Worm (Caenorhabditis elegans): ENCODE results near the gene arrd-12.

The arrd-12 gene

ce11 chrII:13756232-13756631, 9.8 kb upstream of the arrd-12 start:
- no peak for TF ChIP-seq ref-1 (GFP tag; conservative IDR thresholded peaks at IDR 0.05)
- TF ChIP-seq tab-1 (GFP tag; IDR thresholded peaks at IDR 0.05) = no peak
- TF ChIP-seq cog-1 (tag; optimal IDR thresholded peaks at IDR 0.05) = no peak
- TF ChIP-seq T22C8.4 (GFP tag; IDR thresholded peaks at IDR 0.05) = no peak
- TF ChIP-seq ztf-29 (GFP tag; IDR thresholded peaks at IDR 0.05) = no peak
- TF ChIP-seq med-1 (GFP tag; optimal IDR thresholded peaks at IDR 0.05; ENCODE audit: insufficient read depth) = no peak
- TF ChIP-seq flt-1 (GFP tag; IDR thresholded peaks at IDR 0.05) = no peak
- no peak for TF ChIP-seq klf-2 (GFP tag; conservative IDR thresholded peaks at IDR 0.05)
- TF ChIP-seq ztf-23 (GFP tag; IDR thresholded peaks at IDR 0.05) = no peak

ce11 chrII:13758108-13758507, 7.9 kb upstream of the arrd-12 start, which contains the start of gene arrd-13:
TSS of gene arrd-13 (plus strand) at chrII:13758408.
- TF ChIP-seq med-1 (GFP tag; optimal IDR thresholded peaks at IDR 0.05; ENCODE audit: insufficient read depth) (no peak), cog-1 (tag; optimal IDR thresholded peaks at IDR 0.05) (no peak), flt-1 (GFP tag; IDR thresholded peaks at IDR 0.05) (no peak), ztf-29 (GFP tag; IDR thresholded peaks at IDR 0.05) (no peak), T22C8.4 (GFP tag; IDR thresholded peaks at IDR 0.05) (no peak), tab-1 (GFP tag; IDR thresholded peaks at IDR 0.05) (no peak), ztf-23 (GFP tag; IDR thresholded peaks at IDR 0.05) (no peak), klf-2 (GFP tag; conservative IDR thresholded peaks at IDR 0.05) (no peak), ref-1 (GFP tag; conservative IDR thresholded peaks at IDR 0.05) (no peak)

- TF ChIP-seq med-1 (GFP tag; optimal IDR thresholded peaks at IDR 0.05; ENCODE audit: insufficient read depth) (no peak), ztf-29 (GFP tag; IDR thresholded peaks at IDR 0.05) (no peak), T22C8.4 (GFP tag; IDR thresholded peaks at IDR 0.05) (no peak), flt-1 (GFP tag; IDR thresholded peaks at IDR 0.05) (no peak), cog-1 (tag; optimal IDR thresholded peaks at IDR 0.05) (no peak)
Observed at ce11 chrII:13763009-13763468, 3.0 kb upstream of the arrd-12 start, which contains the start of gene arrd-11. TSS of gene arrd-11 (plus strand) at chrII:13763418.

- TF ChIP-seq tab-1 (GFP tag; IDR thresholded peaks at IDR 0.05) = no peak
- TF ChIP-seq ref-1 (GFP tag; conservative IDR thresholded peaks at IDR 0.05) = no peak
- no peak for TF ChIP-seq klf-2 (GFP tag; conservative IDR thresholded peaks at IDR 0.05)
- no peak for TF ChIP-seq ztf-29 (GFP tag; IDR thresholded peaks at IDR 0.05)
- no peak for TF ChIP-seq flt-1 (GFP tag; IDR thresholded peaks at IDR 0.05)
- TF ChIP-seq cog-1 (tag; optimal IDR thresholded peaks at IDR 0.05) = no peak
- TF ChIP-seq ztf-23 (GFP tag; IDR thresholded peaks at IDR 0.05) = no peak
- no peak for TF ChIP-seq T22C8.4 (GFP tag; IDR thresholded peaks at IDR 0.05)
- TF ChIP-seq med-1 (GFP tag; optimal IDR thresholded peaks at IDR 0.05; ENCODE audit: insufficient read depth) = no peak
Observed at ce11 chrII:13771335-13771734, 5.3 kb downstream of the arrd-12 start, which contains the start of gene C01B9.1. TSS of gene C01B9.1 (plus strand) at chrII:13771575.

- TF ChIP-seq tab-1 (GFP tag; IDR thresholded peaks at IDR 0.05) = no peak
- TF ChIP-seq flt-1 (GFP tag; IDR thresholded peaks at IDR 0.05) = no peak
- no peak for TF ChIP-seq T22C8.4 (GFP tag; IDR thresholded peaks at IDR 0.05)
- TF ChIP-seq ztf-29 (GFP tag; IDR thresholded peaks at IDR 0.05) = no peak
Observed at ce11 chrII:13780792-13781248, 14.8 kb downstream of the arrd-12 start.

- TF ChIP-seq ref-1 (GFP tag; conservative IDR thresholded peaks at IDR 0.05) (no peak), cog-1 (tag; optimal IDR thresholded peaks at IDR 0.05) (no peak), med-1 (GFP tag; optimal IDR thresholded peaks at IDR 0.05; ENCODE audit: insufficient read depth) (no peak)
Observed at ce11 chrII:13783880-13784279, 17.8 kb downstream of the arrd-12 start, which contains the start of gene C01B9.4. TSS of gene C01B9.4 (minus strand) at chrII:13783980.

- TF ChIP-seq T22C8.4 (GFP tag; IDR thresholded peaks at IDR 0.05) (no peak), ztf-23 (GFP tag; IDR thresholded peaks at IDR 0.05) (0 out of 2 replicates have a peak, but pooled peaks have one; percentile 26)
Observed at ce11 chrII:13785582-13785981, 19.5 kb downstream of the arrd-12 start.

ce11 chrII:13786899-13787298, 20.8 kb downstream of the arrd-12 start:
- TF ChIP-seq T22C8.4 (GFP tag; IDR thresholded peaks at IDR 0.05) = no peak
- no peak for TF ChIP-seq klf-2 (GFP tag; conservative IDR thresholded peaks at IDR 0.05)
- no peak for TF ChIP-seq med-1 (GFP tag; optimal IDR thresholded peaks at IDR 0.05; ENCODE audit: insufficient read depth)
- TF ChIP-seq ztf-23 (GFP tag; IDR thresholded peaks at IDR 0.05) = no peak

- TF ChIP-seq med-1 (GFP tag; optimal IDR thresholded peaks at IDR 0.05; ENCODE audit: insufficient read depth) = no peak
Observed at ce11 chrII:13788813-13789212, 22.8 kb downstream of the arrd-12 start.

- TF ChIP-seq ztf-23 (GFP tag; IDR thresholded peaks at IDR 0.05) = no peak
- TF ChIP-seq klf-2 (GFP tag; conservative IDR thresholded peaks at IDR 0.05) = no peak
- no peak for TF ChIP-seq cog-1 (tag; optimal IDR thresholded peaks at IDR 0.05)
- no peak for TF ChIP-seq ref-1 (GFP tag; conservative IDR thresholded peaks at IDR 0.05)
- TF ChIP-seq T22C8.4 (GFP tag; IDR thresholded peaks at IDR 0.05) = no peak
- TF ChIP-seq med-1 (GFP tag; optimal IDR thresholded peaks at IDR 0.05; ENCODE audit: insufficient read depth) = no peak
- TF ChIP-seq ztf-29 (GFP tag; IDR thresholded peaks at IDR 0.05) = no peak
- TF ChIP-seq flt-1 (GFP tag; IDR thresholded peaks at IDR 0.05) = no peak
- no peak for TF ChIP-seq tab-1 (GFP tag; IDR thresholded peaks at IDR 0.05)
Observed at ce11 chrII:13789714-13790113, 23.7 kb downstream of the arrd-12 start.

- TF ChIP-seq tab-1 (GFP tag; IDR thresholded peaks at IDR 0.05) (no peak), klf-2 (GFP tag; conservative IDR thresholded peaks at IDR 0.05) (no peak), T22C8.4 (GFP tag; IDR thresholded peaks at IDR 0.05) (no peak), med-1 (GFP tag; optimal IDR thresholded peaks at IDR 0.05; ENCODE audit: insufficient read depth) (no peak), flt-1 (GFP tag; IDR thresholded peaks at IDR 0.05) (no peak), ztf-23 (GFP tag; IDR thresholded peaks at IDR 0.05) (no peak), ztf-29 (GFP tag; IDR thresholded peaks at IDR 0.05) (no peak), cog-1 (tag; optimal IDR thresholded peaks at IDR 0.05) (no peak), ref-1 (GFP tag; conservative IDR thresholded peaks at IDR 0.05) (no peak)
Observed at ce11 chrII:13791570-13792279, 25.7 kb downstream of the arrd-12 start, which contains the start of gene ZK131.11. TSS of gene ZK131.11 (plus strand) at chrII:13792229.

Data from whole organism, midembryonic.